Fruit fly (Drosophila melanogaster): ENCODE data around the gene Snoo.

Snoo gene

DNA sequence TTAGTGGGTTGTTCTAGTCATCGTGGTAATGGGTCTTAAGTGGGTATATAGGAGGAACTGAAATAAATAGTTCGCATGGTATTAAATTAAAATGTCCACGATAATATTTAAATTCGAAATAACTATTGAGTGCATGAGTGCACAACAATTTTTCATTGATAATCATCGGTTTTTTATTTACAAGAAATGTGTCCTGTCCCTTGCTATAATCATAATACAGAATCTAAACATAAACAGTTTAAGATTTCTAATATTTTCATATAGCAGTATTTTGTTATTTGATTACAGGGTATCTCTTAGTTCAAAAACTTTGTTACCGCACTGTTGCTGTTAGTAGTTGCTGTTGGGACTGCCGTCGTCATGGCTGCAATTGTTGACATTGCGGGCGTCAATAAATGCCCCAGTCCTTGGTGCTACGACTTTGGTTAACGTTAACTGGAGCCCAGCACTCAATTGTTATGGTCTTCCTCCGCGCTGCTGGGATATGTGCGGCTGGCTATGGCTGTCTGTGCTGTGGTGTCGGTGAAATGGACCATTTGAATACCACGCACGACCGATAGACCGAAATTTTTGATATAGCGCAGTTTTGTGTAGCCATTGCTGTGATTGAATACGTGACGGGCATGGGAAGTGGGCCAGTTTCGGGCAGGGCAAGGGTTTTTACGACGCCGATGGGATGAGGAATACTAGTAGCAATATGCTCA is 112.0 kb downstream of the Snoo start (continued):
- TF ChIP-seq vnd (GFP tag; IDR thresholded peaks at IDR 0.05; ENCODE audit: partially characterized antibody) (no peak), Lim3 (GFP tag; IDR thresholded peaks at IDR 0.05) (no peak), CG31365 (tag; optimal IDR thresholded peaks at IDR 0.05) (no peak), pan (optimal IDR thresholded peaks at IDR 0.05) (no peak), pan (GFP tag; optimal IDR thresholded peaks at IDR 0.05 in 1 of 2, IDR thresholded peaks at IDR 0.05 in 1 of 2) (peak in 1 of 2 experiments; percentile 30), twi (tag; optimal IDR thresholded peaks at IDR 0.05) (no peak), CG14667 (GFP tag; IDR thresholded peaks at IDR 0.05) (0 out of 2 replicates have a peak, but pooled peaks have one; percentile 23), sd (tag; optimal IDR thresholded peaks at IDR 0.05) (no peak), Myb (GFP tag; optimal IDR thresholded peaks at IDR 0.05) (no peak), ATbp (GFP tag; optimal IDR thresholded peaks at IDR 0.05) (no peak), sqz (GFP tag; optimal IDR thresholded peaks at IDR 0.05) (no peak), CG4282 (GFP tag; optimal IDR thresholded peaks at IDR 0.05) (no peak), zfh2 (GFP tag; optimal IDR thresholded peaks at IDR 0.05) (peak; percentile 21), aop (GFP tag; IDR thresholded peaks at IDR 0.05) (no peak), CG10431 (GFP tag; optimal IDR thresholded peaks at IDR 0.05) (no peak), CG18262 (tag; optimal IDR thresholded peaks at IDR 0.05) (peak; percentile 50), nmo (GFP tag; optimal IDR thresholded peaks at IDR 0.05) (peak; percentile 51), CG1647 (GFP tag; optimal IDR thresholded peaks at IDR 0.05) (no peak), vfl (GFP tag; optimal IDR thresholded peaks at IDR 0.05) (no peak), fd96Cb (tag; optimal IDR thresholded peaks at IDR 0.05) (peak; percentile 48), danr (GFP tag; IDR thresholded peaks at IDR 0.05) (0 out of 2 replicates have a peak, but pooled peaks have one; percentile 33), fru (optimal IDR thresholded peaks at IDR 0.05) (no peak), sens-2 (GFP tag; IDR thresholded peaks at IDR 0.05) (no peak), Ets65A (GFP tag) (no peak), salm (tag; optimal IDR thresholded peaks at IDR 0.05) (no peak), fu2 (GFP tag; optimal IDR thresholded peaks at IDR 0.05) (no peak), pum (GFP tag; optimal IDR thresholded peaks at IDR 0.05) (peak; percentile 27), ewg (GFP tag; optimal IDR thresholded peaks at IDR 0.05) (no peak), Sox102F (GFP tag; optimal IDR thresholded peaks at IDR 0.05) (peak; percentile 56), sima (GFP tag; optimal IDR thresholded peaks at IDR 0.05) (no peak), NFAT (GFP tag; IDR thresholded peaks at IDR 0.05) (no peak), B-H1 (GFP tag; IDR thresholded peaks at IDR 0.05) (no peak), CG2712 (tag; optimal IDR thresholded peaks at IDR 0.05) (peak; percentile 52), CG33213 (GFP tag; optimal IDR thresholded peaks at IDR 0.05) (no peak), jigr1 (GFP tag; IDR thresholded peaks at IDR 0.05) (no peak), Dad (GFP tag; optimal IDR thresholded peaks at IDR 0.05) (no peak), Bgb (GFP tag; IDR thresholded peaks at IDR 0.05; ENCODE audit: partially characterized antibody) (no peak), unpg (GFP tag; optimal IDR thresholded peaks at IDR 0.05) (peak; percentile 50), NC2β (GFP tag; optimal IDR thresholded peaks at IDR 0.05) (no peak), gcm (GFP tag; optimal IDR thresholded peaks at IDR 0.05) (no peak), lilli (GFP tag; optimal IDR thresholded peaks at IDR 0.05) (peak; percentile 58), Deaf1 (tag; optimal IDR thresholded peaks at IDR 0.05) (no peak), prd (optimal IDR thresholded peaks at IDR 0.05) (no peak), prd (GFP tag; IDR thresholded peaks at IDR 0.05) (0 out of 3 replicates have a peak, but pooled peaks have one; percentile 8), CG17385 (GFP tag; optimal IDR thresholded peaks at IDR 0.05) (peak; percentile 40), sna (GFP tag; IDR thresholded peaks at IDR 0.05; ENCODE audit: partially characterized antibody) (no peak), phol (tag; optimal IDR thresholded peaks at IDR 0.05) (peak; percentile 49), bsh (GFP tag; optimal IDR thresholded peaks at IDR 0.05) (peak in 1 of 2 experiments; percentile 3), lov (optimal IDR thresholded peaks at IDR 0.05) (no peak), lov (GFP tag; IDR thresholded peaks at IDR 0.05) (no peak), z (GFP tag; IDR thresholded peaks at IDR 0.05) (no peak)

Data from whole organism, embryonic.